Fruit fly (Drosophila melanogaster) whole organism, embryonic: Measurements from ENCODE around the gene ZnT86D.

Experiments used
- Bgb ChIP-seq: fragments of 200-800 bp; sonication (Bioruptor generic); IDR thresholded peaks from 2 replicates; pipeline ENCODE4 v1.3.6; 2022; ENCODE audit warnings: missing biosample characterization, missing genetic modification characterization; ENCODE audit not compliant: partially characterized antibody
- CG10565 ChIP-seq: fragments of 200-800 bp; sonication (Bioruptor generic); optimal IDR thresholded peaks from 3 replicates; lab custom pipeline; 2016; ENCODE audit warnings: missing biosample characterization, mild to moderate bottlenecking, missing genetic modification characterization
- CG10959 ChIP-seq: fragments of 200-800 bp; sonication (Bioruptor generic); IDR thresholded peaks from 2 replicates; pipeline ENCODE4 v1.3.6; 2022; ENCODE audit warnings: missing biosample characterization, missing genetic modification characterization
- CG11398 ChIP-seq: fragments of 200-800 bp; sonication (Bioruptor generic); optimal IDR thresholded peaks from 2 replicates; lab custom pipeline; 2016; ENCODE audit warnings: missing biosample characterization, missing genetic modification characterization
- CG11695 ChIP-seq: fragments of 200-800 bp; sonication (Bioruptor generic); IDR thresholded peaks from 3 replicates; pipeline ENCODE4 v1.3.6; 2022; ENCODE audit warnings: missing biosample characterization, missing genetic modification characterization
- CG12155 ChIP-seq: fragments of 200-800 bp; sonication (Bioruptor generic); optimal IDR thresholded peaks from 3 replicates; lab custom pipeline; 2016; ENCODE audit warnings: missing biosample characterization, missing genetic modification characterization
- CG12659 ChIP-seq: fragments of 200-800 bp; sonication (Bioruptor generic); optimal IDR thresholded peaks from 3 replicates; lab custom pipeline; 2017; ENCODE audit warnings: mild to moderate bottlenecking, missing biosample characterization, missing genetic modification reagents, missing genetic modification characterization
- CG12769 ChIP-seq: fragments of 200-800 bp; sonication (Bioruptor generic); optimal IDR thresholded peaks from 2 replicates; lab custom pipeline; 2019; ENCODE audit warnings: missing biosample characterization, mild to moderate bottlenecking, missing genetic modification characterization, moderate library complexity
- CG13775 ChIP-seq: fragments of 200-800 bp; sonication (Bioruptor generic); optimal IDR thresholded peaks from 3 replicates; lab custom pipeline; 2017; ENCODE audit warnings: missing biosample characterization, mild to moderate bottlenecking, missing genetic modification characterization
- CG14050 ChIP-seq: fragments of 200-800 bp; sonication (Bioruptor generic); IDR thresholded peaks from 3 replicates; pipeline ENCODE4 v1.3.6; 2022; ENCODE audit warnings: missing biosample characterization, missing genetic modification characterization
- CG15011 ChIP-seq: fragments of 200-800 bp; sonication (Bioruptor generic); optimal IDR thresholded peaks from 3 replicates; lab custom pipeline; 2018; ENCODE audit warnings: missing biosample characterization, mild to moderate bottlenecking, missing genetic modification characterization
- CG1647 ChIP-seq: fragments of 200-800 bp; sonication (Bioruptor generic); optimal IDR thresholded peaks from 3 replicates; lab custom pipeline; 2016; ENCODE audit warnings: missing biosample characterization, missing genetic modification characterization
- CG2116 ChIP-seq: fragments of 200-800 bp; sonication (Bioruptor generic); optimal IDR thresholded peaks from 3 replicates; lab custom pipeline; 2018; ENCODE audit warnings: missing biosample characterization, mild to moderate bottlenecking, missing genetic modification characterization
- CG32532 ChIP-seq: fragments of 200-800 bp; sonication (Bioruptor generic); IDR thresholded peaks from 2 replicates; pipeline ENCODE4 v1.3.6; 2022; ENCODE audit warnings: missing biosample characterization, missing genetic modification characterization
- CG4282 ChIP-seq: fragments of 200-800 bp; sonication (Bioruptor generic); optimal IDR thresholded peaks from 2 replicates; lab custom pipeline; 2016; ENCODE audit warnings: missing biosample characterization, missing genetic modification characterization
- CG7357 ChIP-seq: fragments of 200-800 bp; sonication (Bioruptor generic); IDR thresholded peaks from 3 replicates; pipeline ENCODE4 v1.3.6; 2022; ENCODE audit warnings: missing biosample characterization, missing genetic modification characterization
- CG7786 ChIP-seq: fragments of 200-800 bp; sonication (Bioruptor generic); optimal IDR thresholded peaks from 2 replicates; lab custom pipeline; 2016; ENCODE audit warnings: missing biosample characterization, missing genetic modification characterization
- CG7928 ChIP-seq: fragments of 200-800 bp; sonication (Bioruptor generic); optimal IDR thresholded peaks from 2 replicates; lab custom pipeline; 2017; ENCODE audit warnings: missing biosample characterization, mild to moderate bottlenecking, missing genetic modification characterization
- CG7987 ChIP-seq: fragments of 200-800 bp; sonication (Bioruptor generic); optimal IDR thresholded peaks from 2 replicates; lab custom pipeline; 2018; ENCODE audit warnings: missing biosample characterization, mild to moderate bottlenecking, missing genetic modification characterization, moderate library complexity
- CG8281 ChIP-seq: fragments of 200-800 bp; sonication (Bioruptor generic); optimal IDR thresholded peaks from 2 replicates; lab custom pipeline; 2018; ENCODE audit warnings: missing biosample characterization, mild to moderate bottlenecking, missing genetic modification characterization, moderate library complexity
- CG9727 ChIP-seq: fragments of 200-800 bp; sonication (Bioruptor generic); optimal IDR thresholded peaks from 3 replicates; lab custom pipeline; 2017; ENCODE audit warnings: missing biosample characterization, mild to moderate bottlenecking, missing genetic modification characterization
- CG9797 ChIP-seq: fragments of 200-800 bp; sonication (Bioruptor generic); optimal IDR thresholded peaks from 3 replicates; lab custom pipeline; 2018; ENCODE audit warnings: missing biosample characterization, mild to moderate bottlenecking, missing genetic modification characterization
- CHES-1-like ChIP-seq: fragments of 200-800 bp; sonication (Bioruptor generic); optimal IDR thresholded peaks from 2 replicates; lab custom pipeline; 2016; ENCODE audit warnings: missing biosample characterization, missing genetic modification characterization
- Doc2 ChIP-seq: fragments of 200-800 bp; sonication (Bioruptor generic); IDR thresholded peaks from 2 replicates; pipeline ENCODE4 v1.3.6; 2022; ENCODE audit warnings: missing biosample characterization, missing genetic modification characterization
- E2f2 ChIP-seq: fragments of 200-800 bp; sonication (Bioruptor generic); IDR thresholded peaks from 2 replicates; pipeline ENCODE4 v1.3.6; 2022; ENCODE audit warnings: missing biosample characterization, missing genetic modification characterization
- Eip74EF ChIP-seq, 2 experiments: fragments of 200-800 bp in 1 of 2; fragments of >200 bp in 1 of 2; sonication (Bioruptor generic) in 1 of 2; optimal IDR thresholded peaks; 2 replicates each; lab custom pipeline; 2017 to 2019; ENCODE audit warnings: missing biosample characterization in 2 of 2, missing genetic modification characterization in 2 of 2, mild to moderate bottlenecking in 1 of 2, moderate library complexity in 1 of 2
- Elba2 ChIP-seq: fragments of 200-800 bp; sonication (Bioruptor generic); optimal IDR thresholded peaks from 3 replicates; lab custom pipeline; 2016; ENCODE audit warnings: missing biosample characterization, missing genetic modification characterization
- HHEX ChIP-seq: fragments of 200-800 bp; sonication (Bioruptor generic); optimal IDR thresholded peaks from 3 replicates; lab custom pipeline; 2017; ENCODE audit warnings: missing biosample characterization, mild to moderate bottlenecking, missing genetic modification characterization, missing genetic modification reagents
- HLHmδ ChIP-seq: fragments of 200-800 bp; sonication (Bioruptor generic); optimal IDR thresholded peaks from 2 replicates; lab custom pipeline; 2018; ENCODE audit warnings: missing biosample characterization, mild to moderate bottlenecking, missing genetic modification characterization, moderate library complexity
- Med ChIP-seq: fragments of 200-800 bp; sonication (Bioruptor generic); peaks from one replicate; lab custom pipeline; 2016; ENCODE audit warnings: missing biosample characterization, missing genetic modification characterization, mild to moderate bottlenecking, inconsistent platforms, moderate library complexity
- Mrtf ChIP-seq: fragments of 200-800 bp; sonication (Bioruptor generic); IDR thresholded peaks from 3 replicates; pipeline ENCODE4 v1.3.6; 2022; ENCODE audit warnings: missing biosample characterization, missing genetic modification characterization
- NK7.1 ChIP-seq: fragments of 200-800 bp; sonication (Bioruptor generic); optimal IDR thresholded peaks from 3 replicates; lab custom pipeline; 2016; ENCODE audit warnings: missing biosample characterization, missing genetic modification characterization
- Rfx ChIP-seq: fragments of 200-800 bp; sonication (Bioruptor generic); IDR thresholded peaks from 2 replicates; pipeline ENCODE4 v1.3.6; 2022; ENCODE audit warnings: missing biosample characterization, missing genetic modification characterization
- Side ChIP-seq: fragments of 200-800 bp; sonication (Bioruptor generic); optimal IDR thresholded peaks from 2 replicates; lab custom pipeline; 2016; ENCODE audit warnings: missing biosample characterization, missing genetic modification characterization
- Sry-β ChIP-seq: fragments of 200-800 bp; sonication (Bioruptor generic); optimal IDR thresholded peaks from 2 replicates; lab custom pipeline; 2018; ENCODE audit warnings: missing biosample characterization, mild to moderate bottlenecking, missing genetic modification characterization, moderate library complexity
- Tbp ChIP-seq: fragments of >200 bp; optimal IDR thresholded peaks from 2 replicates; lab custom pipeline; 2018; ENCODE audit warnings: missing biosample characterization, missing genetic modification characterization
- ac ChIP-seq: fragments of 200-800 bp; sonication (Bioruptor generic); optimal IDR thresholded peaks from 3 replicates; lab custom pipeline; 2017; ENCODE audit warnings: missing biosample characterization, mild to moderate bottlenecking, missing genetic modification characterization
- aop ChIP-seq: fragments of 200-800 bp; sonication (Bioruptor generic); IDR thresholded peaks from 2 replicates; pipeline ENCODE4 v1.3.6; 2022; ENCODE audit warnings: missing biosample characterization, missing genetic modification characterization
- az2 ChIP-seq: fragments of 200-800 bp; sonication (Bioruptor generic); optimal IDR thresholded peaks from 3 replicates; lab custom pipeline; 2016; ENCODE audit warnings: missing biosample characterization, missing genetic modification characterization
- bcd ChIP-seq: fragments of 200-800 bp; sonication (Bioruptor generic); optimal IDR thresholded peaks from 2 replicates; lab custom pipeline; 2017; ENCODE audit warnings: missing biosample characterization, mild to moderate bottlenecking, missing genetic modification characterization
- chm ChIP-seq: fragments of 200-800 bp; sonication (Bioruptor generic); IDR thresholded peaks from 2 replicates; pipeline ENCODE4 v1.3.6; 2022; ENCODE audit warnings: missing biosample characterization, missing genetic modification characterization
- fd102C ChIP-seq: fragments of 200-800 bp; sonication (Bioruptor generic); optimal IDR thresholded peaks from 2 replicates; lab custom pipeline; 2018; ENCODE audit warnings: missing biosample characterization, mild to moderate bottlenecking, missing genetic modification characterization, moderate library complexity
- jumu ChIP-seq: fragments of 200-800 bp; sonication (Bioruptor generic); optimal IDR thresholded peaks from 3 replicates; lab custom pipeline; 2016; ENCODE audit warnings: missing biosample characterization, missing genetic modification characterization
- luna ChIP-seq: fragments of 200-800 bp; sonication (Bioruptor generic); optimal IDR thresholded peaks from 2 replicates; lab custom pipeline; 2016; ENCODE audit warnings: missing biosample characterization, missing genetic modification characterization
- nerfin-2 ChIP-seq: fragments of 200-800 bp; sonication (Bioruptor generic); IDR thresholded peaks from 2 replicates; pipeline ENCODE4 v1.3.6; 2022; ENCODE audit warnings: missing biosample characterization, missing genetic modification characterization; ENCODE audit not compliant: partially characterized antibody
- nom ChIP-seq: fragments of 200-800 bp; sonication (Bioruptor generic); optimal IDR thresholded peaks from 2 replicates; lab custom pipeline; 2017; ENCODE audit warnings: missing biosample characterization, missing genetic modification characterization, mild to moderate bottlenecking, moderate library complexity, missing genetic modification reagents
- oc ChIP-seq: fragments of 200-800 bp; sonication (Bioruptor generic); optimal IDR thresholded peaks from 2 replicates; lab custom pipeline; 2018; ENCODE audit warnings: missing biosample characterization, mild to moderate bottlenecking, missing genetic modification characterization, moderate library complexity
- onecut ChIP-seq: fragments of 200-800 bp; sonication (Bioruptor generic); IDR thresholded peaks from 2 replicates; pipeline ENCODE4 v1.3.6; 2022; ENCODE audit warnings: missing biosample characterization, missing genetic modification characterization
- zf30C ChIP-seq: fragments of 200-800 bp; sonication (Bioruptor generic); optimal IDR thresholded peaks from 3 replicates; lab custom pipeline; 2018; ENCODE audit warnings: missing biosample characterization, mild to moderate bottlenecking, missing genetic modification characterization

ZnT86D gene

DNA sequence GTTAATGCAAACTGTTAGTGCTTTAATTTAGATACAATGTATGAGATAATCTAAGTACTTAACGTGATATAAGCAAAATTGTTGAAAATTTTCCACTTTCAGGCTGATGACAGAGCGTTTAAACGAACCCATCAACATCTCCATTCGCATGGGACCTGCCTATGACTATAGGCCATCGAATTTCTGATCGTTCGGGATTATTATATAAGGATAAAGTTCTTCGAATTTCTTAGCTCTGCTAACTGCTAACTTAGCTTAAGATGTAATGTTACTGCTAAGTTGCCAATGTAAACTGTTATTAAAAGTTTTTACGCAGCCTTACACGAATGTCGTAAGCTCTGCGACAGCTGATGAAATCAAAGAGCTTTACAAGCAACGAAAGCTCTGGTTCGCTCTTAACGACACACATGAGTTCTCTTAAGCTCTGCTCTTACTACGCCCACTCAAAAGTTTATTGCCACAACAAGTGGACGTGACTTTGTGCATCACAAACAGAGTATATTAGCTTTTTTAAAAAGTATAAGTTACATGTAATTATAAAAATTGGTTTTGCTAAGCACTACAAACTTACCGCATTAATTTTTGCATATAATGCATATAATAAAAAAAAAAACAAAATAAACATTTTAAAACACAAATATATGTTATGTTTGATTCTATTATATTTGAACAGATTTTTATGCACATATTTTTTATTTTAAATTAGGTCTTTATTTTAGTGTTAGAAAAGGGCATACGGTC is 17.5 kb downstream of the ZnT86D start (continued):
- TF ChIP-seq Eip74EF (GFP tag; optimal IDR thresholded peaks at IDR 0.05; lab: Kevin White, UChicago) (peak in 1 of 2 experiments; percentile 100), CG14050 (peak; percentile 97), CG7928 (peak; percentile 80), Doc2 (GFP tag; lab: Robert Waterston, UW) (peak; percentile 93), Mrtf (GFP tag; lab: Robert Waterston, UW) (peak; percentile 98), jumu (GFP tag; lab: Kevin White, UChicago) (peak; percentile 85), CG11398 (GFP tag; lab: Kevin White, UChicago) (no peak), CG7786 (peak; percentile 86), CG11695 (peak; percentile 99), nom (peak; percentile 89), CG32532 (GFP tag; lab: Robert Waterston, UW) (peak; percentile 99), CG2116 (GFP tag; lab: Kevin White, UChicago) (peak; percentile 79), ac (GFP tag; lab: Kevin White, UChicago) (peak; percentile 60), bcd (GFP tag; lab: Kevin White, UChicago) (peak; percentile 100), CG12155 (GFP tag; lab: Kevin White, UChicago) (peak; percentile 94), CHES-1-like (GFP tag; lab: Kevin White, UChicago) (peak; percentile 85), HHEX (GFP tag; lab: Kevin White, UChicago) (peak; percentile 98), NK7.1 (GFP tag; lab: Kevin White, UChicago) (no peak), luna (peak; percentile 52), E2f2 (GFP tag; lab: Robert Waterston, UW) (peak; percentile 87), HLHmδ (GFP tag; lab: Kevin White, UChicago) (no peak), nerfin-2 (GFP tag; lab: Robert Waterston, UW) (no peak), CG13775 (GFP tag; lab: Kevin White, UChicago) (peak; percentile 98), CG7987 (GFP tag; lab: Kevin White, UChicago) (peak; percentile 93), Sry-β (peak; percentile 64), zf30C (GFP tag; lab: Kevin White, UChicago) (no peak), CG10959 (GFP tag; lab: Robert Waterston, UW) (peak; percentile 84), Elba2 (no peak), Tbp (GFP tag; lab: Kevin White, UChicago) (no peak), CG12769 (peak; percentile 82), Med (GFP tag; lab: Kevin White, UChicago) (peak; percentile 98), CG8281 (peak; percentile 93), CG15011 (GFP tag; lab: Kevin White, UChicago) (peak; percentile 98), CG12659 (peak; percentile 99), CG10565 (GFP tag; lab: Kevin White, UChicago) (peak; percentile 77), onecut (peak; percentile 95), CG1647 (peak; percentile 81), aop (GFP tag; lab: Robert Waterston, UW) (no peak), Side (GFP tag; lab: Kevin White, UChicago) (peak; percentile 59), CG9727 (GFP tag; lab: Kevin White, UChicago) (peak; percentile 100), CG9797 (GFP tag; lab: Kevin White, UChicago) (peak; percentile 33), CG4282 (GFP tag; lab: Kevin White, UChicago) (no peak), oc (peak; percentile 97), Rfx (peak; percentile 98), fd102C (GFP tag; lab: Kevin White, UChicago) (no peak), CG7357 (GFP tag; lab: Robert Waterston, UW) (peak; percentile 96), Bgb (GFP tag; lab: Robert Waterston, UW) (peak; percentile 51; the same call in 1 of the 2 replicates), chm (peak; percentile 86), az2 (GFP tag; lab: Kevin White, UChicago) (peak; percentile 96)
